Fruit fly (Drosophila melanogaster) whole organism, larva: ENCODE measurements around the gene CG12316.

ENCODE experiments used
- noc ChIP-seq: fragments of 200-800 bp; sonication (Bioruptor generic); optimal IDR thresholded peaks from 3 replicates; lab custom pipeline; 2019; ENCODE audit warnings: missing biosample characterization, mild to moderate bottlenecking, missing genetic modification characterization, moderate library complexity

Gene CG12316

dm6 chr3L:15116536-15116935 is 20.2 kb downstream of the CG12316 start, which contains the start of gene Cep135:
TSS of gene Cep135 (plus strand) at chr3L:15116737.
- no peak for TF ChIP-seq noc (tag; lab: Kevin White, UChicago)

dm6 chr3L:15113257-15113656 is 23.5 kb downstream of the CG12316 start, which contains the start of gene CG13458:
TSS of gene CG13458 (plus strand) at chr3L:15113557.
- TF ChIP-seq noc (tag; lab: Kevin White, UChicago), result no peak

dm6 chr3L:15108948-15109347 is 27.8 kb downstream of the CG12316 start:
- no peak for TF ChIP-seq noc (tag; lab: Kevin White, UChicago)

- TF ChIP-seq noc (tag; lab: Kevin White, UChicago), result no peak
Observed at dm6 chr3L:15108524-15108923, 28.2 kb downstream of the CG12316 start.

- TF ChIP-seq noc (tag; lab: Kevin White, UChicago), result peak; percentile 13
Observed at dm6 chr3L:15107776-15108379, 28.9 kb downstream of the CG12316 start.

dm6 chr3L:15107158-15107775 is 29.5 kb downstream of the CG12316 start:
- TF ChIP-seq noc (tag; lab: Kevin White, UChicago), result no peak

- no peak for TF ChIP-seq noc (tag; lab: Kevin White, UChicago)
Observed at dm6 chr3L:15105566-15106207, 31.0 kb downstream of the CG12316 start, which contains the start of gene CG45071. TSS of gene CG45071 (plus strand) at chr3L:15105882.

- TF ChIP-seq noc (tag; lab: Kevin White, UChicago), result peak; percentile 29
Observed at dm6 chr3L:15104849-15105555, 31.7 kb downstream of the CG12316 start.

- TF ChIP-seq noc (tag; lab: Kevin White, UChicago), result no peak
Observed at dm6 chr3L:15103988-15104848, 32.5 kb downstream of the CG12316 start.

dm6 chr3L:15102669-15103309 is 33.9 kb downstream of the CG12316 start:
- no peak for TF ChIP-seq noc (tag; lab: Kevin White, UChicago)

dm6 chr3L:15101639-15102413 is 34.9 kb downstream of the CG12316 start:
- no peak for TF ChIP-seq noc (tag; lab: Kevin White, UChicago)

- TF ChIP-seq noc (tag; lab: Kevin White, UChicago), result no peak
Observed at dm6 chr3L:15100983-15101382, 35.8 kb downstream of the CG12316 start.

dm6 chr3L:15099541-15099940 is 37.2 kb downstream of the CG12316 start:
- no peak for TF ChIP-seq noc (tag; lab: Kevin White, UChicago)
